Worm (Caenorhabditis elegans) whole organism, L4 larva: ENCODE results near the gene srw-56.

Experiments used
- aly-2 ChIP-seq: sonication (generic microtip); optimal IDR thresholded peaks from 2 replicates; lab custom pipeline; 2018; ENCODE audit warnings: missing biosample characterization, missing genetic modification characterization
- ces-1 ChIP-seq: fragments of 150-350 bp; sonication (generic microtip); optimal IDR thresholded peaks from 4 replicates; lab custom pipeline; 2014; ENCODE audit warnings: missing biosample characterization, missing genetic modification reagents, missing genetic modification characterization
- dmd-6 ChIP-seq: fragments of 200-800 bp; sonication (Bioruptor generic); IDR thresholded peaks from 2 replicates; pipeline ENCODE4 v1.3.6; 2022; ENCODE audit warnings: missing genetic modification reagents, missing genetic modification characterization, missing compliant biosample characterization
- dpl-1 ChIP-seq: fragments of 150-350 bp; optimal IDR thresholded peaks from 2 replicates; lab custom pipeline; 2014; ENCODE audit warnings: missing biosample characterization, missing genetic modification reagents, missing genetic modification characterization
- nhr-10 ChIP-seq: fragments of 150-350 bp; optimal IDR thresholded peaks from 2 replicates; lab custom pipeline; 2014; ENCODE audit warnings: missing biosample characterization, missing genetic modification characterization
- nhr-41 ChIP-seq: fragments of 200-800 bp; sonication (Bioruptor generic); IDR thresholded peaks from 2 replicates; pipeline ENCODE4 v1.3.6; 2022; ENCODE audit warnings: missing genetic modification reagents, missing genetic modification characterization, missing compliant biosample characterization
- nhr-42 ChIP-seq: fragments of 200-800 bp; sonication (Bioruptor generic); IDR thresholded peaks from 2 replicates; pipeline ENCODE4 v1.3.6; 2022; ENCODE audit warnings: missing genetic modification characterization, missing compliant biosample characterization
- nhr-48 ChIP-seq: sonication (generic microtip); optimal IDR thresholded peaks from 2 replicates; lab custom pipeline; 2016; ENCODE audit warnings: mild to moderate bottlenecking, missing genetic modification characterization, missing compliant biosample characterization
- unc-62 ChIP-seq, 3 experiments: fragments of 150-350 bp in 1 of 3; sonication (generic microtip); optimal IDR thresholded peaks in 2 of 3; peaks in 1 of 3; 1 replicate in 1 of 3; 2 replicates in 2 of 3; lab custom pipeline; 2014 to 2017; ENCODE audit warnings: missing biosample characterization in 3 of 3, missing genetic modification characterization in 3 of 3, missing genetic modification reagents in 3 of 3, missing genotype in 1 of 3
- zfp-3 ChIP-seq: fragments of 200-800 bp; sonication (Bioruptor generic); conservative IDR thresholded peaks from 2 replicates; pipeline ENCODE4 v1.3.6; 2022; ENCODE audit warnings: missing genetic modification reagents, missing genetic modification characterization, missing compliant biosample characterization
- ztf-11 ChIP-seq: fragments of 150-350 bp; optimal IDR thresholded peaks from 2 replicates; lab custom pipeline; 2014; ENCODE audit warnings: missing biosample characterization, missing genetic modification characterization

DNA sequence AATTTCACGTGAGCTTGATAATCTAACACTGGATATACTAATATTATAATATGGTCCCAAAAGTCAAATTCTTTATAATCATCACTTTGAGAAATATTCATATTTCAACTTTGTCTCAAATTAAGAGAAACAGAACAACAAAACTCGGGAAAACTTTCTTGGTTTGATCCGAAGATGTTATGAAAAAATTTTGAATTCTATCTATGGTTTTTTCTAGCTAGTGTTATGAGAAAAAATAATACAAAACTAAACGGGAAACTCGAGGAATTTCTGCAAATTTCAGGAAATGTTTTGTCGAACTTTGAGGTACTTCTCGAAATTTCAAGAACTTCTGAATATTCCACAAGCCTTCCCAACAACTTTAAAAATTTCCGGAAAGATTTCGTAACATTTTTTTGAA lies 1.8 kb downstream of the srw-56 start, which contains the start of gene srw-59:
- TF ChIP-seq nhr-41 (no peak), ztf-11 (tag; lab: Kevin White, UChicago) (no peak), dmd-6 (GFP tag; lab: Robert Waterston, UW) (no peak), nhr-42 (GFP tag; lab: Robert Waterston, UW) (no peak), ces-1 (GFP tag; lab: Kevin White, UChicago) (no peak), nhr-48 (tag; lab: Kevin White, UChicago) (no peak), dpl-1 (GFP tag; lab: Kevin White, UChicago) (no peak), unc-62 (GFP tag; optimal IDR thresholded peaks at IDR 0.05 in 1 of 2; lab: Kevin White, UChicago) (no peak), unc-62 (tag; optimal IDR thresholded peaks at IDR 0.05; lab: Kevin White, UChicago) (no peak), nhr-10 (tag; lab: Kevin White, UChicago) (no peak), zfp-3 (no peak), aly-2 (tag; lab: Kevin White, UChicago) (no peak)
